Fruit fly (Drosophila melanogaster): ENCODE results near the gene Ets21C.

DNA sequence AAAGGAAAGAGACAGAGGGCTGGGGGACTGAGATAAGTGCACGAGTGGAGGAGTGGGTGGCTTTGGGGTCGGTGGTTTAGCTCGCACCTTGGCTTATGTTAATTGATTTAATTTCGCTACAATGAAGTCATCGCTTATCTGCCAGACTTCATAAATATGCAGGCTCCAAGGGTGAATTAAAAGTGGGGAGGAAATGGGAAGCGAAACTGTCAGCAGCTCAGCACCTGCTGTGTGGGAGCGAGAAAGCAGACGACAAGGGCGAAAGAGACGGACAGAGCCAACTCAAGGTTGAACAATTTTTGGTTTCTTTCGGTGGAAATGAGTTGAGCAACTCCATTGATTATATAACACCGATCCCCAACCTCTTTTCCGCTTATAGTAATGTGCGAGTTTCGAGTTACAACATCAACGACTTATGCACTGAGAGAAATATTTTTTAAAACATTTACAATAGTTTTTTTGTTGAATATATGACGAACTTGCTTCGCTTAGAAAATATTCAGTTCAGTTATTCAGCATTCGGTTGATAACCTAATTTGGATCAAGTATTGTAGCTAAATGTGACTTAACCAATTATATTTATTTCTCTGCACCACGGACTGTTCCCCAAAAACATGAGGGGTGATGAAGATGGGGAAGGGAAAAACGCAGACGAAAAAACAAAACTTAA, 32.3 kb downstream of the Ets21C start:
- no peak for TF ChIP-seq CTCF (optimal IDR thresholded peaks at IDR 0.05)
- no peak for TF ChIP-seq CG8478 (optimal IDR thresholded peaks at IDR 0.05)
